Fruit fly (Drosophila melanogaster) Kc167 (cell line): ENCODE data around the gene Rpp21.

Source experiments
- Myc ChIP-seq: fragments of >200 bp; optimal IDR thresholded peaks from 2 replicates; lab custom pipeline; 2017; ENCODE audit warnings: missing external identifiers
- Sin3A ChIP-seq: fragments of >200 bp; optimal IDR thresholded peaks from 2 replicates; lab custom pipeline; 2018; ENCODE audit warnings: missing external identifiers
- insv ChIP-seq: fragments of >200 bp; optimal IDR thresholded peaks from 3 replicates; lab custom pipeline; 2018; ENCODE audit warnings: missing external identifiers
- psq ChIP-seq: fragments of >200 bp; optimal IDR thresholded peaks from 2 replicates; lab custom pipeline; 2017; ENCODE audit warnings: missing external identifiers

dm6 chrX:1041407-1042038 lies 11.0 kb downstream of the Rpp21 start:
- no peak for TF ChIP-seq insv (lab: Kevin White, UChicago)
- no peak for TF ChIP-seq Sin3A (lab: Kevin White, UChicago)
- TF ChIP-seq Myc (lab: Kevin White, UChicago), result no peak
- TF ChIP-seq psq (lab: Kevin White, UChicago), result no peak
